Fruit fly (Drosophila melanogaster): ENCODE data around the gene CG2938.
A peak's percentile ranks its signal among the peaks of the same experiment; 100 is the strongest.

Gene CG2938

DNA sequence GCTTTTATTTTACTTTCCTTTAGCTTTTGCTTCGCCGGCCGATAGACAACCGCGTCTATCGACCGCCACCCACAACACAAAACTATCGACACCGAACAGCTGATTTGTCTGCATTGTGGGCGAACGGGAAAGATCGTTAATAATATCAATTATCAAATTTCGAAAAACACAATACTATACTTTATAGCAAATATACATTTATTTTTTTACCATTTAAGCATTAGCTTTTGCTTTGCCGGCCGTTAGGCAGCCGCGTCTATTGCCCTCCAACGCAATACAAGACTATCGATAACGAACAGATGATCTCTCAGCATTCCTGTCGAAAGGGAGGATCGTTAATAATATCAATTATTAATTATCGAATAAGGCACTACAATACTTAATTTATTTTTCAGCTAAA, at the start of gene CG2938, which contains the start of gene Glos:
Gene CG2938, minus strand, starts transcription at position 296 of the 400 bp plus-strand sequence.
Gene Glos, plus strand, starts transcription at position 344 of the 400 bp plus-strand sequence.
- no peak for TF ChIP-seq CG8159 (tag; optimal IDR thresholded peaks at IDR 0.05)
- 0 out of 2 replicates have a peak, but pooled peaks have one; percentile 4 for TF ChIP-seq CG32121 (GFP tag; IDR thresholded peaks at IDR 0.05)
- TF ChIP-seq CG10348 (GFP tag; IDR thresholded peaks at IDR 0.05): no peak

DNA sequence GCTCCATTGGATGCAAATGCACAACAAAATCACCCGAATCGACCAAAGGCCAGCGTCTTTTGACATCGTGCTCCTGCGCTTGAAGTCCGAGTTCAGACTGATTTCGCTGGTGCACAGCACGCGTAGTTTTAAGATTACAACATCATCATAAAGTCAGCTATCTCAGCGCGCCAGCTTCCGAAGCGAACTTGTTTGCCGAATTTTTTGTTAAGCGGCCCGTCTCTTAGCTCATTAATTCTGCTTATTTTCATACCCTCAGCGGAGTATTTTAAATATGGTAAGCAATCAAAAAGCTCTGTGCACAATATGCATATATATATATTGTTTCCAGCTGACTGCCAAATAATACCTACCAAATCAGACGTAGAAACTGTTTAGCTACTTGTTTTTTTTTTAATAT, 35.0 kb upstream of the CG2938 start, which contains the start of gene CG6414:
Gene CG6414, minus strand, starts transcription at position 101 of the 400 bp plus-strand sequence.
- TF ChIP-seq CG15710 (tag; optimal IDR thresholded peaks at IDR 0.05) (no peak), rn (GFP tag; IDR thresholded peaks at IDR 0.05) (no peak), CG17806 (tag; optimal IDR thresholded peaks at IDR 0.05) (no peak), CG9948 (tag; optimal IDR thresholded peaks at IDR 0.05) (no peak), fd96Ca (GFP tag; IDR thresholded peaks at IDR 0.05) (no peak), CG14655 (GFP tag; optimal IDR thresholded peaks at IDR 0.05) (no peak), EcR (GFP tag; optimal IDR thresholded peaks at IDR 0.05) (no peak), CG8159 (tag; optimal IDR thresholded peaks at IDR 0.05) (no peak), gl (tag; optimal IDR thresholded peaks at IDR 0.05) (no peak), D1 (tag; optimal IDR thresholded peaks at IDR 0.05) (no peak)

dm6 chrX:3968346-3969044, 32.2 kb upstream of the CG2938 start, which contains the start of gene CG6428:
TSS of gene CG6428 (minus strand) at chrX:3968655.
- TF ChIP-seq Pif1B (GFP tag; optimal IDR thresholded peaks at IDR 0.05): no peak
- TF ChIP-seq Snoo (tag; optimal IDR thresholded peaks at IDR 0.05): peak; percentile 17

DNA sequence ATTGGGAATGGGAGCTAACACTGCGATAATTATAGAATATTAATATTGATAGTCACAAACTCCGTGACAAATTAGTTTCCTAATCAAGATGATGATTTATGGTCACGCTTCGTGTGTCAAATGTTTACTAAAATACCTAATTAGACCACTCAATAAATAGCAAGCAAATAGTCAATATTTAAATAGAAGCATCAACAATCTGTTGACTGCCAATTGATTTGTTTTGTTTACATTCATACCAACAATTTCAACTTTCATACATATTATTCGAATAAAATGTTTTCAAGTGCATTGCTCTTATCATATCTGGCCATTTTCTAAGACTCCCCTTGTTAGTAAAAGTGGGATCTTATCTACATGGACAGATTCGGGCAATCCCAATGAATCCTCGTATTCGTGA, 31.3 kb upstream of the CG2938 start:
- TF ChIP-seq CG13204 (GFP tag; optimal IDR thresholded peaks at IDR 0.05) (no peak), CG14655 (GFP tag; optimal IDR thresholded peaks at IDR 0.05) (no peak), CG10348 (GFP tag; IDR thresholded peaks at IDR 0.05) (no peak), CG34367 (tag; optimal IDR thresholded peaks at IDR 0.05) (no peak), fd96Ca (GFP tag; IDR thresholded peaks at IDR 0.05) (no peak), Pif1A (GFP tag; optimal IDR thresholded peaks at IDR 0.05) (no peak), CG9948 (tag; optimal IDR thresholded peaks at IDR 0.05) (no peak), Snoo (tag; optimal IDR thresholded peaks at IDR 0.05) (no peak), CG12605 (GFP tag; IDR thresholded peaks at IDR 0.05) (no peak), EcR (GFP tag; optimal IDR thresholded peaks at IDR 0.05) (no peak), CG8301 (tag; optimal IDR thresholded peaks at IDR 0.05) (no peak), CG17806 (tag; optimal IDR thresholded peaks at IDR 0.05) (no peak), rn (GFP tag; IDR thresholded peaks at IDR 0.05) (no peak), CG4496 (GFP tag; IDR thresholded peaks at IDR 0.05) (no peak), CG15710 (tag; optimal IDR thresholded peaks at IDR 0.05) (no peak), CG8159 (tag; optimal IDR thresholded peaks at IDR 0.05) (no peak), Ets98B (GFP tag; IDR thresholded peaks at IDR 0.05) (no peak), gl (tag; optimal IDR thresholded peaks at IDR 0.05) (no peak), Pif1B (GFP tag; optimal IDR thresholded peaks at IDR 0.05) (no peak), D1 (tag; optimal IDR thresholded peaks at IDR 0.05) (no peak)

DNA sequence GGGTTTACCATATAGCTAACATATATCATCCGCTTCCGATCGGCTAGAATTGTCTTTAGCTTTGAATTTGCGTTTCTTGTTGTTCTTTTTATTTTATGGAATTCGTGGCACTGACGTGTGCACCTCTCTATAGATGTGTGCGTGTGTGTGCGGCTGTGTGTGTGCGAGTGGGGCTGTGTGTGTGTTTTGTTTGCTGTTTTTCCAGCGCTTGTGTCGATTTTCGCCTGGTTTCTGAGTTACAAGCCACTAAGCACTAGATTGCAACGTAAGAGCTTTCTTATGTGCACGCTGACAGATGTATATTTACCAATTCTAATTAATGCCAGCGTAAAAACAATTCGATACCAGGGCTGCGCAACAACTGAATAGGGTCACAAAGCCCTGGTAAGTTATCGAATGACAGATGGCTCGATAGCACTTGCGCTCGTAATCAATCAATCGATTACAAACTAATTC, 28.7 kb upstream of the CG2938 start, which contains the start of gene lva:
Gene lva, minus strand, starts transcription at position 363 of the 456 bp plus-strand sequence.
- no peak for TF ChIP-seq CG13204 (GFP tag; optimal IDR thresholded peaks at IDR 0.05)
- TF ChIP-seq CG8301 (tag; optimal IDR thresholded peaks at IDR 0.05): no peak
- peak; percentile 58 for TF ChIP-seq gl (tag; optimal IDR thresholded peaks at IDR 0.05)
- TF ChIP-seq CG10348 (GFP tag; IDR thresholded peaks at IDR 0.05): no peak
- TF ChIP-seq CG15710 (tag; optimal IDR thresholded peaks at IDR 0.05): peak; percentile 10
- no peak for TF ChIP-seq CG8159 (tag; optimal IDR thresholded peaks at IDR 0.05)
- no peak for TF ChIP-seq CG12605 (GFP tag; IDR thresholded peaks at IDR 0.05)
- TF ChIP-seq CG14655 (GFP tag; optimal IDR thresholded peaks at IDR 0.05): no peak
- TF ChIP-seq Pif1B (GFP tag; optimal IDR thresholded peaks at IDR 0.05): no peak
- no peak for TF ChIP-seq CG4496 (GFP tag; IDR thresholded peaks at IDR 0.05)
- TF ChIP-seq D1 (tag; optimal IDR thresholded peaks at IDR 0.05): no peak
- no peak for TF ChIP-seq CG9948 (tag; optimal IDR thresholded peaks at IDR 0.05)
- TF ChIP-seq CG17806 (tag; optimal IDR thresholded peaks at IDR 0.05): no peak
- peak; percentile 2 for TF ChIP-seq CG34367 (tag; optimal IDR thresholded peaks at IDR 0.05)
- no peak for TF ChIP-seq rn (GFP tag; IDR thresholded peaks at IDR 0.05)
- no peak for TF ChIP-seq Snoo (tag; optimal IDR thresholded peaks at IDR 0.05)
- no peak for TF ChIP-seq CG32121 (GFP tag; IDR thresholded peaks at IDR 0.05)
- TF ChIP-seq Ets98B (GFP tag; IDR thresholded peaks at IDR 0.05): no peak
- TF ChIP-seq EcR (GFP tag; optimal IDR thresholded peaks at IDR 0.05): peak; percentile 15
- TF ChIP-seq Pif1A (GFP tag; optimal IDR thresholded peaks at IDR 0.05): no peak
- no peak for TF ChIP-seq fd96Ca (GFP tag; IDR thresholded peaks at IDR 0.05)

dm6 chrX:3950199-3950645, 14.0 kb upstream of the CG2938 start:
- TF ChIP-seq fd96Ca (GFP tag; IDR thresholded peaks at IDR 0.05): peak; percentile 76
- TF ChIP-seq CG32121 (GFP tag; IDR thresholded peaks at IDR 0.05): peak; percentile 56; the same call in 1 of the 2 replicates
- TF ChIP-seq CG17806 (tag; optimal IDR thresholded peaks at IDR 0.05): no peak
- peak; percentile 8 for TF ChIP-seq CG9948 (tag; optimal IDR thresholded peaks at IDR 0.05)
- 0 out of 2 replicates have a peak, but pooled peaks have one; percentile 4 for TF ChIP-seq rn (GFP tag; IDR thresholded peaks at IDR 0.05)
- TF ChIP-seq Ets98B (GFP tag; IDR thresholded peaks at IDR 0.05): peak; percentile 15; the same call in 1 of the 2 replicates
